Fruit fly (Drosophila melanogaster) whole organism, wandering third instar larva: ENCODE results near the gene Rbf2.

Experiments
- CG32264 ChIP-seq: fragments of 200-800 bp; sonication (Bioruptor generic); optimal IDR thresholded peaks from 2 replicates; lab custom pipeline; 2016; ENCODE audit warnings: missing biosample characterization, missing genetic modification characterization
- CrebA ChIP-seq: fragments of 200-800 bp; sonication (Bioruptor generic); optimal IDR thresholded peaks from 2 replicates; lab custom pipeline; 2016; ENCODE audit warnings: missing biosample characterization, mild to moderate bottlenecking, missing genetic modification characterization, borderline replicate concordance
- Dfd ChIP-seq: fragments of >200 bp; optimal IDR thresholded peaks from 2 replicates; lab custom pipeline; 2017; ENCODE audit warnings: missing biosample characterization, missing genetic modification characterization
- Dif ChIP-seq: fragments of 200-275, 200-300 bp; sonication (Bioruptor generic); optimal IDR thresholded peaks from 2 replicates; lab custom pipeline; 2018; ENCODE audit warnings: missing biosample characterization, missing genetic modification characterization; ENCODE audit not compliant: partially characterized antibody
- GATAd ChIP-seq: sonication (Bioruptor generic); optimal IDR thresholded peaks from 2 replicates; lab custom pipeline; 2016; ENCODE audit warnings: missing biosample characterization, missing genetic modification characterization
- HLH106 ChIP-seq: fragments of 200-800 bp; optimal IDR thresholded peaks from 3 replicates; lab custom pipeline; 2019; ENCODE audit warnings: missing biosample characterization, mild to moderate bottlenecking, missing genetic modification characterization, moderate library complexity
- Hnf4 ChIP-seq: fragments of 200-800 bp; sonication (Bioruptor generic); optimal IDR thresholded peaks from 2 replicates; lab custom pipeline; 2016; ENCODE audit warnings: missing biosample characterization, mild to moderate bottlenecking, missing genetic modification characterization
- Hr83 ChIP-seq: fragments of 200-300 bp; sonication (Bioruptor generic); optimal IDR thresholded peaks from 2 replicates; lab custom pipeline; 2016; ENCODE audit warnings: missing biosample characterization, mild to moderate bottlenecking, missing genetic modification characterization, moderate library complexity; ENCODE audit not compliant: poor library complexity, severe bottlenecking
- Jra ChIP-seq: sonication (Bioruptor generic); optimal IDR thresholded peaks from 2 replicates; lab custom pipeline; 2016; ENCODE audit warnings: missing biosample characterization, missing genetic modification characterization
- Mio ChIP-seq: sonication (Bioruptor generic); optimal IDR thresholded peaks from 2 replicates; lab custom pipeline; 2016; ENCODE audit warnings: missing biosample characterization, missing genetic modification characterization
- Myc ChIP-seq: fragments of >200 bp; optimal IDR thresholded peaks from 2 replicates; lab custom pipeline; 2017
- N ChIP-seq: fragments of >200 bp; optimal IDR thresholded peaks from 2 replicates; lab custom pipeline; 2018; ENCODE audit warnings: missing biosample characterization, missing external identifiers, missing genetic modification characterization
- Rel ChIP-seq, 2 experiments: fragments of 200-800 bp; sonication (Bioruptor generic) in 1 of 2; optimal IDR thresholded peaks; 2 replicates in 1 of 2; 3 replicates in 1 of 2; lab custom pipeline; 2016 to 2019; ENCODE audit warnings: mild to moderate bottlenecking in 2 of 2, missing biosample characterization in 2 of 2, missing genetic modification characterization in 2 of 2, moderate library complexity in 1 of 2
- br ChIP-seq: fragments of 200-800 bp; sonication (Bioruptor generic); optimal IDR thresholded peaks from 2 replicates; lab custom pipeline; 2016; ENCODE audit warnings: missing biosample characterization, missing genetic modification characterization
- dl ChIP-seq, 2 experiments: fragments of 175-275, 200-275 bp in 1 of 2; fragments of 200-275 bp in 1 of 2; sonication (Bioruptor generic); optimal IDR thresholded peaks; lab custom pipeline; 2018; ENCODE audit warnings: mild to moderate bottlenecking in 2 of 2, missing biosample characterization in 2 of 2, missing genetic modification characterization in 2 of 2, moderate library complexity in 2 of 2; ENCODE audit not compliant: partially characterized antibody in 2 of 2, insufficient read depth in 1 of 2
- ey ChIP-seq: fragments of 200-800 bp; sonication (Bioruptor generic); optimal IDR thresholded peaks from 2 replicates; lab custom pipeline; 2016; ENCODE audit warnings: missing biosample characterization, missing genetic modification characterization
- foxo ChIP-seq, 2 experiments: fragments of 200-800 bp; sonication (Bioruptor generic); optimal IDR thresholded peaks; 2 replicates in 1 of 2; 3 replicates in 1 of 2; lab custom pipeline; 2016 to 2017; ENCODE audit warnings: missing biosample characterization in 2 of 2, missing genetic modification characterization in 2 of 2
- fru ChIP-seq: fragments of 200-800 bp; sonication (Bioruptor generic); optimal IDR thresholded peaks from 3 replicates; lab custom pipeline; 2016; ENCODE audit warnings: missing biosample characterization, mild to moderate bottlenecking, missing genetic modification characterization
- h ChIP-seq: fragments of 200-800 bp; sonication (Bioruptor generic); optimal IDR thresholded peaks from 3 replicates; lab custom pipeline; 2016; ENCODE audit warnings: missing biosample characterization, mild to moderate bottlenecking, missing genetic modification characterization
- jim ChIP-seq: fragments of 175-275, 200-325 bp; sonication (Bioruptor generic); optimal IDR thresholded peaks from 2 replicates; lab custom pipeline; 2016; ENCODE audit warnings: missing biosample characterization, mild to moderate bottlenecking, missing genetic modification characterization
- lola ChIP-seq: fragments of >200 bp; optimal IDR thresholded peaks from 2 replicates; lab custom pipeline; 2017; ENCODE audit warnings: missing biosample characterization, missing genetic modification characterization
- pan ChIP-seq: fragments of >200 bp; optimal IDR thresholded peaks from 2 replicates; lab custom pipeline; 2017
- psq ChIP-seq: fragments of 200-800 bp; sonication (Bioruptor generic); optimal IDR thresholded peaks from 3 replicates; lab custom pipeline; 2017; ENCODE audit warnings: missing biosample characterization, mild to moderate bottlenecking, missing genetic modification characterization, moderate library complexity
- tai ChIP-seq: sonication (Bioruptor generic); optimal IDR thresholded peaks from 2 replicates; lab custom pipeline; 2016; ENCODE audit warnings: missing biosample characterization, missing genetic modification characterization
- usp ChIP-seq: fragments of >200 bp; optimal IDR thresholded peaks from 2 replicates; lab custom pipeline; 2017; ENCODE audit warnings: missing biosample characterization, missing genetic modification characterization
- woc ChIP-seq: sonication (Bioruptor generic); optimal IDR thresholded peaks from 2 replicates; lab custom pipeline; 2016; ENCODE audit warnings: missing biosample characterization, mild to moderate bottlenecking, missing genetic modification characterization

Rbf2 gene

DNA sequence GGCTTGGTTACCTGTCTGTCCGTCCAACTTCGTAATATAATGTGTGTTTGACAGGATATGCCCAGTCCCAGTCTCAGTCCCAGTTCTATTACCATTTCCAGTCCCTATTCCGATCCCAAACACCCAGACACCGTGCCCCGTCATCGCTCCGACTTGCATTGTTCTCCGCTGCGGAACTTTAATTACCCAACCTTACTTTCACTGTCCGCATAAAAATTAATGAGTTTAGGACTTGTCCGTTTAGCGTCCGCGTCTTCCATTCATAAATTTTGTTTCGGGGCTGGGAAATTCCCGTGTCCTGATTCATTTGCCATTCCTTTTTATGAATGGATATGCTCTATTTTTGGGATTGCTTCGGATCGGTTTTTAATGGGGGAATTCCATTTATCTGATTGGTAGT lies 23.1 kb downstream of the Rbf2 start:
- TF ChIP-seq Hnf4, result no peak
- no peak for TF ChIP-seq CG32264 (GFP tag; lab: Kevin White, UChicago)
- TF ChIP-seq pan (lab: Kevin White, UChicago), result no peak
- no peak for TF ChIP-seq lola
- TF ChIP-seq tai, result no peak
- TF ChIP-seq CrebA, result no peak
- no peak for TF ChIP-seq Dif (GFP tag; lab: Kevin White, UChicago)
- no peak for TF ChIP-seq woc (GFP tag; lab: Kevin White, UChicago)
- no peak for TF ChIP-seq Dfd (GFP tag; lab: Kevin White, UChicago)
- no peak for TF ChIP-seq Hr83 (GFP tag; lab: Kevin White, UChicago)
- no peak for TF ChIP-seq GATAd (GFP tag; lab: Kevin White, UChicago)
- no peak for TF ChIP-seq Jra (GFP tag; lab: Kevin White, UChicago)
- no peak for TF ChIP-seq psq (GFP tag; lab: Kevin White, UChicago)
- no peak for TF ChIP-seq fru
- TF ChIP-seq Myc (lab: Kevin White, UChicago), result no peak
- no peak for TF ChIP-seq usp (GFP tag; lab: Kevin White, UChicago)
- no peak for TF ChIP-seq ey (GFP tag; lab: Kevin White, UChicago)

DNA sequence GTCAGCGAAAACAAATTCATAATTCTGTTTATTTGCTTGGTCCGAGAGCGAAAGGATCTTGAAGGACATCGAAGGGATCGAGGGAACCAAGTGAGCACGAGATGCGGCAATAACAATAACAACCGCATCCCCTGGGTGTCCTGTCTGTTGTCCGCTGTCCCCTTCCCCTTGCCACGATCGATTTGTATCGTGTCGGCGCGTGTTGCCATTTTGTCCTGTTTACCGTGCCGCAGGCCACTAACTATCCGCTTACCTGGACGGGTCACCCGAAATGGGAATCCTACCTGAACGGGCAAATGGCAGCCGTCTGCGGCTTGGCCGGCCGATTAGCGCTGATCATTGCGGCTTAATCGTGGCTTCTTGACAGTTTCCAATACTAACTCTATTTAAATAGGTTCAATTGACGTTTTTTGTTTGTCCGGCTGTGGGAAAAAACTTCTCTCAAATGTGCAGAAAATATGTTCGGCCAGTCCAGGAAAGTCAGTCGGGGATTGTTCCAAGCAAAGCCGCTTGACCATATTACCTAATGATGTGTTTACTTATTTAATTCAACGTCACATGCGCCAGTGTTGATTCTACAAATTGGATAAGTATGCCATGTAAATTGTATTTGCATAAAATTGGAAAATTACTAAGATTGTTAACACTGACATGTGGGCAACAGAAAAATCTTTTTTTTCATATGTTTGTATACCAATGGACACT lies 24.1 kb downstream of the Rbf2 start:
- TF ChIP-seq br (GFP tag; lab: Kevin White, UChicago) (no peak), Myc (lab: Kevin White, UChicago) (no peak), HLH106 (no peak), Mio (GFP tag; lab: Kevin White, UChicago) (no peak), Jra (GFP tag; lab: Kevin White, UChicago) (no peak), foxo (GFP tag; optimal IDR thresholded peaks at IDR 0.05; lab: Kevin White, UChicago) (no peak), Dfd (GFP tag; lab: Kevin White, UChicago) (no peak), Hr83 (GFP tag; lab: Kevin White, UChicago) (no peak)

DNA sequence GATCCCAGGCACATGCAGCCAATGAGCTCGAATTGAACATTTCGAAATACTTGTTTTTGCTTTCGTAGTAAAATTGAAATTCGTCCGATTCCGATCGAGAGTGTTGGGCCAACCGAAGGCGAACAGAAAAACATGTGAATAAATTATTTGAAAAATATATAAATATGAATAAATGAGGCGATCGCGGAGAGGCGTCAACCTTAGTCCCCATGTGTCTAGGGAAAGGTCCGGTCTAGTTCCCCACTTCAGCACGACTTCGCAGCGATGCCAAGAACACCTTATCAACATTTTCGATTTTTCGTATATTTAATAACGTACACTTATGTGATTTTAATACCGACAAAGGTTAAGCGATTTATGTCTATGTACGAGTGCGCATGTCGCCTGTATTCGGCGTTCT lies 26.3 kb downstream of the Rbf2 start:
- TF ChIP-seq Rel (GFP tag; optimal IDR thresholded peaks at IDR 0.05; lab: Kevin White, UChicago) (no peak), Rel (tag; optimal IDR thresholded peaks at IDR 0.05; lab: Kevin White, UChicago) (peak; percentile 11), Dif (GFP tag; lab: Kevin White, UChicago) (no peak), N (GFP tag; lab: Kevin White, UChicago) (no peak), lola (no peak), Hr83 (GFP tag; lab: Kevin White, UChicago) (no peak)

DNA sequence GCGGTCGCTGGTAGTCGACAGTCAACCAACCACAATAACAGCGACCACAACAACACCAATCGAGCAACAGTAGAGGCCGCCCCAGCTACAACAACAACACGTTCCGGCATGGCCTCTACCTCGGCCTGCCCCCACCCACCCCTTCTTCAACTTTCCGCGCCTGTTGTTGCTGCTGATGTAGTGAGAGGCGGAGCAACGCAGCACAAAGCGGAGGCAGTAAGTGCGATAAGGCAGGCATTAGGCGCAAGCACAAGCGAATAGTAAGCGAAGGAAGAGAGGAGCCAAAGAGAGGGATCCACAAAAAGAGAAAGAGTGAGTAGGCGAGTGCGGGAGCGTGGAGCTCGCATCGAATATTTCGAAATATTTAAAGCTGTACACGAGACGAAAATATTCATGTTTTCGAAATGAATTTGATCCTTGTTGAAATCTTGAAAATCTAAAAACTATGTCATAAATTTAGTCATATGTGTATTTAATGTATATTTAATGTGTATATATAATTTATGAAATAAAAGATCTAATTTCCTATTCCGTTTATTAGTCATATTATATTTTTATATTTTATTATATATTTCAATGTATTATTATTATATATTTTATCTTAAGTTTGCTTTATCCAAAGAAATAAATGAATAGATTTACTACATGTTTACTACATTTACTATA lies 28.0 kb downstream of the Rbf2 start:
- peak; percentile 5 for TF ChIP-seq h
- TF ChIP-seq Myc (lab: Kevin White, UChicago), result no peak
- peak; percentile 78 for TF ChIP-seq Hr83 (GFP tag; lab: Kevin White, UChicago)
- no peak for TF ChIP-seq Rel (GFP tag; optimal IDR thresholded peaks at IDR 0.05; lab: Kevin White, UChicago)
- TF ChIP-seq Rel (tag; optimal IDR thresholded peaks at IDR 0.05; lab: Kevin White, UChicago), result peak; percentile 55
- peak; percentile 63 to 72 for TF ChIP-seq dl (GFP tag; optimal IDR thresholded peaks at IDR 0.05; lab: Kevin White, UChicago; ENCODE audit: insufficient read depth in 1 of 2, partially characterized antibody in 2 of 2)
- TF ChIP-seq HLH106, result no peak
- TF ChIP-seq foxo (GFP tag; optimal IDR thresholded peaks at IDR 0.05; lab: Kevin White, UChicago), result peak in 1 of 2 experiments; percentile 14
- peak; percentile 88 for TF ChIP-seq Dif (GFP tag; lab: Kevin White, UChicago)
- peak; percentile 49 for TF ChIP-seq psq (GFP tag; lab: Kevin White, UChicago)

DNA sequence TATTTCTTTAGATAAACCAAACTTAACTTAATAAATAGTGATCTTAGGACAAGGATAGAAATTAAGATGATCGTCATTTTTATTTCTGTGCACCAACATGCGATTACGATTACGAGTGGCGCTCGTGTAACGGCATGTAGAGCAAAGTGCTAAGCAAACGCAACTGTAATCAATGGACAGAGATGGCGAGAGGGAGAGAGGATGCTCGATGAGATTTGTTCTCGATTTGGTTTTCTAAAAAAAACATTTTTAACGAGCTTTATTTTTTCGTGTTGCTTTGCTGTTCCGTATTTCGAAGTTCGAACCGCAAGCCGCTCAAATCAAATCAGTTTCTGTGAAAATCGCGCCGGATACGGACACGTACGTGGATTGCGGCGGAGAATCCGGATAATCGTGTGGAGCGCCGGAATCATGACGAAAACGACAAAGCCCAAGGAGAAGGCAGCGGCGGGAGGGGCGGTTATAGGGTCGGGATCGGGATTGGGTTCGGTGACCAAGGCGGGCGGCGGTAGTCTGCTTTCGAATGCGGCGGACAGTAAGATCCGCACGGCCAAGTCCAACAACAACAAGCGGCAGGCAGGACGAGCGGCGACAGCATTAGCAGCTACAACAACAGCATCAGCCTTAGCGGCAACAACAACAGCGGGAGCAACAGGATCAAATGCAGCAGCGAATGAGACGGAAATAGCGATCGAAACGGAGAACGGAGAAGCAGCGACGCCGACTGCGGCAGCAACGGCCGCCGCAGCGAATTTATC lies 28.7 kb downstream of the Rbf2 start:
- TF ChIP-seq h (no peak), HLH106 (no peak), jim (GFP tag; lab: Kevin White, UChicago) (no peak)
